Worm (Caenorhabditis elegans): Measurements from ENCODE around the gene R09H10.3.

DNA sequence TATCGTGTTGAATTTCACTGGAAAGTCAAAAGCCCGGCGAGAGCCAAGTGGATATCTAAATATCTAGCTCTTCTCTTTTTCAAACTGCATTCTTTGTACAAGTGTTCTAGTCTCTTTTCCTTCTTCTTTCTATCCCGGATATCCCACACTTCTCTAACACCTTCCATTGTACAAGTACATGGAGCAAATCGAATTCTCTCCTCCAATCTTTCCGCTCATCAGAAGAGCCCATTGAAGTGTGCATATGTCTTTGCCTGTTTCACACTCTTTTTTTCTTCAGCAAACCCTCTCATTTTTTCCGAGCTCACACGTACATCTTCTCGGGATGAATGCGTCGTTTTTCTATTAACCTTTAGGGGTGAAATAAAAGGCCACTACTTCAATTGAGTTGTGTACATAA, 33.4 kb upstream of the R09H10.3 start:
- TF ChIP-seq him-1 (tag; optimal IDR thresholded peaks at IDR 0.05) (no peak), W03F9.2 (tag; optimal IDR thresholded peaks at IDR 0.05) (no peak), dao-5 (tag; optimal IDR thresholded peaks at IDR 0.05) (no peak)
